Fruit fly (Drosophila melanogaster): ENCODE results near the gene CG3982.

CG3982 gene

dm6 chr3L:9373374-9374004, 43.7 kb downstream of the CG3982 start (continued):
- TF ChIP-seq CG11695 (GFP tag; IDR thresholded peaks at IDR 0.05) = peak; percentile 89
- no peak for TF ChIP-seq Atf-2 (GFP tag; optimal IDR thresholded peaks at IDR 0.05)
- peak; percentile 26; the same call in 1 of the 2 replicates for TF ChIP-seq Ravus (GFP tag; IDR thresholded peaks at IDR 0.05)
- no peak for TF ChIP-seq Atf3 (GFP tag; optimal IDR thresholded peaks at IDR 0.05)
- TF ChIP-seq Ada2b (GFP tag; IDR thresholded peaks at IDR 0.05) = peak; percentile 81
- TF ChIP-seq CG12155 (GFP tag; optimal IDR thresholded peaks at IDR 0.05) = peak; percentile 49
- no peak for TF ChIP-seq CG11560 (tag; IDR thresholded peaks at IDR 0.05)
- no peak for TF ChIP-seq jigr1 (GFP tag; IDR thresholded peaks at IDR 0.05)
- no peak for TF ChIP-seq CG17802 (tag; optimal IDR thresholded peaks at IDR 0.05)
- no peak for TF ChIP-seq usp (GFP tag; optimal IDR thresholded peaks at IDR 0.05)
- peak; percentile 86 for TF ChIP-seq Rfx (GFP tag; IDR thresholded peaks at IDR 0.05)
- TF ChIP-seq Hr51 (GFP tag; optimal IDR thresholded peaks at IDR 0.05) = peak in 1 of 2 experiments; percentile 67
- peak; percentile 74 for TF ChIP-seq lbe (GFP tag; optimal IDR thresholded peaks at IDR 0.05)
- TF ChIP-seq CG31388 (GFP tag; optimal IDR thresholded peaks at IDR 0.05) = no peak
- TF ChIP-seq CrebB (tag; optimal IDR thresholded peaks at IDR 0.05) = no peak
- no peak for TF ChIP-seq rib (GFP tag; IDR thresholded peaks at IDR 0.05)
- no peak for TF ChIP-seq twi (tag; optimal IDR thresholded peaks at IDR 0.05)
- TF ChIP-seq CG1024 (GFP tag; IDR thresholded peaks at IDR 0.05) = 0 out of 2 replicates have a peak, but pooled peaks have one; percentile 32
- peak; percentile 64 for TF ChIP-seq CG1529 (GFP tag; optimal IDR thresholded peaks at IDR 0.05)
- peak; percentile 28 for TF ChIP-seq CG1602 (GFP tag; optimal IDR thresholded peaks at IDR 0.05)
- peak; percentile 85 for TF ChIP-seq sob (GFP tag; IDR thresholded peaks at IDR 0.05)
- no peak for TF ChIP-seq HmgD (GFP tag; optimal IDR thresholded peaks at IDR 0.05)
- TF ChIP-seq CG30020 (tag; optimal IDR thresholded peaks at IDR 0.05) = no peak
- TF ChIP-seq D19A (tag; optimal IDR thresholded peaks at IDR 0.05) = peak; percentile 6
- peak; percentile 69 for TF ChIP-seq slbo (GFP tag; IDR thresholded peaks at IDR 0.05)
- no peak for TF ChIP-seq CG10959 (GFP tag; IDR thresholded peaks at IDR 0.05)
- peak; percentile 45; the same call in 1 of the 2 replicates for TF ChIP-seq bowl (GFP tag; IDR thresholded peaks at IDR 0.05)
- TF ChIP-seq klu (GFP tag; IDR thresholded peaks at IDR 0.05) = no peak
- peak; percentile 48 for TF ChIP-seq Hsf (GFP tag; optimal IDR thresholded peaks at IDR 0.05)
- TF ChIP-seq zf30C (GFP tag; optimal IDR thresholded peaks at IDR 0.05) = no peak
- TF ChIP-seq kni (GFP tag; optimal IDR thresholded peaks at IDR 0.05) = no peak
- TF ChIP-seq hkb (optimal IDR thresholded peaks at IDR 0.05) = no peak
- TF ChIP-seq hkb (GFP tag; IDR thresholded peaks at IDR 0.05) = peak; percentile 72
- peak; percentile 76 for TF ChIP-seq CG32767 (GFP tag; IDR thresholded peaks at IDR 0.05)
- peak; percentile 2 for TF ChIP-seq Lhr (GFP tag; optimal IDR thresholded peaks at IDR 0.05)
- TF ChIP-seq zen2 (GFP tag; IDR thresholded peaks at IDR 0.05; ENCODE audit: partially characterized antibody) = peak; percentile 28; the same call in 1 of the 3 replicates
- TF ChIP-seq chinmo (GFP tag; IDR thresholded peaks at IDR 0.05; ENCODE audit: partially characterized antibody) = peak; percentile 44; the same call in 2 of the 4 replicates
- TF ChIP-seq NFAT (GFP tag; IDR thresholded peaks at IDR 0.05) = peak; percentile 48
- no peak for TF ChIP-seq Abd-B (GFP tag; optimal IDR thresholded peaks at IDR 0.05)
- TF ChIP-seq dm (GFP tag; optimal IDR thresholded peaks at IDR 0.05) = no peak
- no peak for TF ChIP-seq stwl (tag; optimal IDR thresholded peaks at IDR 0.05)
- peak; percentile 70; the same call in 1 of the 2 replicates for TF ChIP-seq CG14014 (GFP tag; IDR thresholded peaks at IDR 0.05)
- peak; percentile 94 for TF ChIP-seq scrt (GFP tag; optimal IDR thresholded peaks at IDR 0.05)
- TF ChIP-seq Trl (optimal IDR thresholded peaks at IDR 0.05) = peak; percentile 94 to 96
- TF ChIP-seq Trl (GFP tag; optimal IDR thresholded peaks at IDR 0.05) = peak; percentile 32
- peak; percentile 40 for TF ChIP-seq peb (GFP tag; IDR thresholded peaks at IDR 0.05)
- 0 out of 2 replicates have a peak, but pooled peaks have one; percentile 18 for TF ChIP-seq CG32772 (GFP tag; IDR thresholded peaks at IDR 0.05)
- peak; percentile 23 for TF ChIP-seq Dek (tag; optimal IDR thresholded peaks at IDR 0.05)
- TF ChIP-seq fd64A (GFP tag; optimal IDR thresholded peaks at IDR 0.05) = no peak
- peak; percentile 34 for TF ChIP-seq Dip3 (GFP tag; optimal IDR thresholded peaks at IDR 0.05)
- no peak for TF ChIP-seq emc (GFP tag; optimal IDR thresholded peaks at IDR 0.05)
- TF ChIP-seq NC2β (GFP tag; optimal IDR thresholded peaks at IDR 0.05) = peak; percentile 5

Measured in whole organism, embryonic.